In the genomic region with DNA sequence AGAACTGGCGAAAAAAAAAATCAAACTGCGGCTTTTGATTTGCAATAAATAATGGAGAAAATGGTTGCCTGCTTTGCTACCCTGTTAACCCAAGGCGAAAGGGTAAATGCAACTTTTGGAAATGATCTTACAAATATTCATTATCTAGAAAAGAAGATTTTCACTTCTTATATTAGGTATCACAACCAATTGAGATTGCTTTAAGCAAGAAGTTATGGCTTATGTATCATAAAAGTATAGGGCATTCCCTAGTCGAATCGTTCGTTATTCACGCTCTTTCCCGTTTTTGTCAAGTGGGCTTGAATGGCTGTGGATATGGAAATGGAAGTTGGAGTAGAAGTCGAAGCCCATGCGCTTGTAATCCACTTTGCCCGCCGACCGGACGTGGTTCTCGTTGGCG, we compare ENCODE assay signal across 6 fruit fly cellular contexts.
TF ChIP-seq lines count a peak whose summit lies in the region.

No protein-coding gene starts in this region.

- TF ChIP-seq CTCF in whole organism, embryonic (GFP tag; optimal IDR thresholded peaks at IDR 0.05; lab: Kevin White, UChicago) = no peak

TF ChIP-seq in whole organism, 6 proteins besides CTCF, POLR2A, EP300 and RAD21:
- peak; percentile 46 for TF ChIP-seq pan (optimal IDR thresholded peaks at IDR 0.05; lab: Kevin White, UChicago)
- no peak for TF ChIP-seq EcR (GFP tag; optimal IDR thresholded peaks at IDR 0.05; lab: Kevin White, UChicago)
- no peak for TF ChIP-seq psq (optimal IDR thresholded peaks at IDR 0.05; lab: Kevin White, UChicago)

TF ChIP-seq in whole organism, adult, 20 proteins besides CTCF, POLR2A, EP300 and RAD21:
- TF ChIP-seq CG1620 (GFP tag; optimal IDR thresholded peaks at IDR 0.05; lab: Kevin White, UChicago) (no peak), bab1 (GFP tag; optimal IDR thresholded peaks at IDR 0.05; lab: Kevin White, UChicago) (peak; percentile 20)
TF ChIP-seq in whole organism, adult: peak in this region for 1.

TF ChIP-seq in whole organism, embryonic, 481 proteins besides CTCF, POLR2A, EP300 and RAD21 (continues in another document):
- TF ChIP-seq Drgx (GFP tag; IDR thresholded peaks at IDR 0.05; lab: Robert Waterston, UW) = peak; percentile 56
- TF ChIP-seq lbe (GFP tag; optimal IDR thresholded peaks at IDR 0.05; lab: Kevin White, UChicago) = no peak
- peak; percentile 32 for TF ChIP-seq CG2712 (tag; optimal IDR thresholded peaks at IDR 0.05; lab: Kevin White, UChicago)
- 0 out of 2 replicates have a peak, but pooled peaks have one; percentile 8 for TF ChIP-seq CG31441 (GFP tag; IDR thresholded peaks at IDR 0.05; lab: Robert Waterston, UW)
- peak; percentile 9 for TF ChIP-seq CG1603 (tag; optimal IDR thresholded peaks at IDR 0.05; lab: Kevin White, UChicago)
- peak; percentile 10 for TF ChIP-seq gem (tag; optimal IDR thresholded peaks at IDR 0.05; lab: Kevin White, UChicago)
- 0 out of 3 replicates have a peak, but pooled peaks have one; percentile 25 for TF ChIP-seq CG2199 (GFP tag; IDR thresholded peaks at IDR 0.05; lab: Robert Waterston, UW)
- peak; percentile 35 for TF ChIP-seq CG11504 (tag; optimal IDR thresholded peaks at IDR 0.05; lab: Kevin White, UChicago)
- TF ChIP-seq CG3995 (GFP tag; optimal IDR thresholded peaks at IDR 0.05; lab: Kevin White, UChicago) = no peak
- peak; percentile 4 for TF ChIP-seq CG17359 (tag; optimal IDR thresholded peaks at IDR 0.05; lab: Kevin White, UChicago)
- 0 out of 3 replicates have a peak, but pooled peaks have one; percentile 19 for TF ChIP-seq Dbx (GFP tag; IDR thresholded peaks at IDR 0.05; lab: Robert Waterston, UW)
- peak; percentile 36 for TF ChIP-seq lab (GFP tag; optimal IDR thresholded peaks at IDR 0.05; lab: Kevin White, UChicago)
- TF ChIP-seq CG10979 (tag; optimal IDR thresholded peaks at IDR 0.05; lab: Kevin White, UChicago) = peak; percentile 43
- peak; percentile 36 for TF ChIP-seq fd96Cb (tag; optimal IDR thresholded peaks at IDR 0.05; lab: Kevin White, UChicago)
- peak; percentile 16 for TF ChIP-seq Oli (tag; optimal IDR thresholded peaks at IDR 0.05; lab: Kevin White, UChicago)
- peak; percentile 29 for TF ChIP-seq dmrt99B (tag; optimal IDR thresholded peaks at IDR 0.05; lab: Kevin White, UChicago)
- no peak for TF ChIP-seq CG10274 (GFP tag; optimal IDR thresholded peaks at IDR 0.05; lab: Kevin White, UChicago)
- peak; percentile 15 for TF ChIP-seq tin (GFP tag; optimal IDR thresholded peaks at IDR 0.05; lab: Kevin White, UChicago)
- no peak for TF ChIP-seq CG31365 (tag; optimal IDR thresholded peaks at IDR 0.05; lab: Kevin White, UChicago)

TF ChIP-seq in whole organism, prepupa, 60 proteins besides CTCF, POLR2A, EP300 and RAD21 (continues in another document):
- peak; percentile 43 for TF ChIP-seq CG31627 (GFP tag; optimal IDR thresholded peaks at IDR 0.05; lab: Kevin White, UChicago)
- TF ChIP-seq CG6808 (GFP tag; optimal IDR thresholded peaks at IDR 0.05; lab: Kevin White, UChicago) = peak; percentile 58
- TF ChIP-seq CG7368 (GFP tag; optimal IDR thresholded peaks at IDR 0.05; lab: Kevin White, UChicago) = peak; percentile 64
- no peak for TF ChIP-seq Smox (GFP tag; optimal IDR thresholded peaks at IDR 0.05; lab: Kevin White, UChicago)
- TF ChIP-seq Ets96B (tag; optimal IDR thresholded peaks at IDR 0.05; lab: Kevin White, UChicago) = peak; percentile 77
- TF ChIP-seq CG8632 (GFP tag; optimal IDR thresholded peaks at IDR 0.05; lab: Kevin White, UChicago) = peak; percentile 45
- TF ChIP-seq Eip78C (GFP tag; lab: Kevin White, UChicago) = peak; percentile 80
- no peak for TF ChIP-seq Eip93F (GFP tag; optimal IDR thresholded peaks at IDR 0.05; lab: Kevin White, UChicago)
- peak; percentile 79 for TF ChIP-seq CG6163 (GFP tag; IDR thresholded peaks at IDR 0.05; lab: Robert Waterston, UW)
- no peak for TF ChIP-seq CG16779 (tag; optimal IDR thresholded peaks at IDR 0.05; lab: Kevin White, UChicago)
- no peak for TF ChIP-seq Ets21C (GFP tag; optimal IDR thresholded peaks at IDR 0.05; lab: Kevin White, UChicago)
- TF ChIP-seq Blimp-1 (GFP tag; optimal IDR thresholded peaks at IDR 0.05; lab: Kevin White, UChicago) = no peak
- TF ChIP-seq CG6792 (GFP tag; optimal IDR thresholded peaks at IDR 0.05; lab: Kevin White, UChicago) = peak; percentile 27
- TF ChIP-seq CG4318 (GFP tag; optimal IDR thresholded peaks at IDR 0.05; lab: Kevin White, UChicago) = peak; percentile 18
- peak; percentile 51 for TF ChIP-seq CG10631 (GFP tag; optimal IDR thresholded peaks at IDR 0.05; lab: Kevin White, UChicago)
- peak; percentile 15 for TF ChIP-seq CG9139 (GFP tag; optimal IDR thresholded peaks at IDR 0.05; lab: Kevin White, UChicago)
- no peak for TF ChIP-seq fd85E (GFP tag; optimal IDR thresholded peaks at IDR 0.05; lab: Kevin White, UChicago)
- TF ChIP-seq eg (GFP tag; IDR thresholded peaks at IDR 0.05; lab: Robert Waterston, UW) = peak; percentile 71
- TF ChIP-seq CG11294 (GFP tag; IDR thresholded peaks at IDR 0.05; lab: Robert Waterston, UW) = no peak
- peak; percentile 69 for TF ChIP-seq cyc (GFP tag; optimal IDR thresholded peaks at IDR 0.05; lab: Kevin White, UChicago)
- peak; percentile 65 for TF ChIP-seq CG11762 (GFP tag; optimal IDR thresholded peaks at IDR 0.05; lab: Kevin White, UChicago; ENCODE audit: insufficient read depth)

TF ChIP-seq in whole organism, pupa, 21 proteins besides CTCF, POLR2A, EP300 and RAD21:
- no peak for TF ChIP-seq CG13204 (GFP tag; optimal IDR thresholded peaks at IDR 0.05; lab: Kevin White, UChicago)
- peak; percentile 67 for TF ChIP-seq Pif1B (GFP tag; optimal IDR thresholded peaks at IDR 0.05; lab: Kevin White, UChicago)
- TF ChIP-seq Pif1A (GFP tag; optimal IDR thresholded peaks at IDR 0.05; lab: Kevin White, UChicago) = peak; percentile 79
- TF ChIP-seq CG4496 (GFP tag; IDR thresholded peaks at IDR 0.05; lab: Robert Waterston, UW) = peak; percentile 72; the same call in 2 of the 3 replicates
- peak; percentile 68 for TF ChIP-seq CG9948 (tag; optimal IDR thresholded peaks at IDR 0.05; lab: Kevin White, UChicago)
- no peak for TF ChIP-seq gl (tag; optimal IDR thresholded peaks at IDR 0.05; lab: Kevin White, UChicago)
- no peak for TF ChIP-seq EcR (GFP tag; optimal IDR thresholded peaks at IDR 0.05; lab: Kevin White, UChicago)
- TF ChIP-seq CG15710 (tag; optimal IDR thresholded peaks at IDR 0.05; lab: Kevin White, UChicago) = peak; percentile 64
- peak; percentile 76 for TF ChIP-seq CG8301 (tag; optimal IDR thresholded peaks at IDR 0.05; lab: Kevin White, UChicago)
- TF ChIP-seq CG32121 (GFP tag; IDR thresholded peaks at IDR 0.05; lab: Robert Waterston, UW) = peak; percentile 66
- TF ChIP-seq rn (GFP tag; IDR thresholded peaks at IDR 0.05; lab: Robert Waterston, UW) = no peak
- TF ChIP-seq CG14655 (GFP tag; optimal IDR thresholded peaks at IDR 0.05; lab: Kevin White, UChicago) = peak; percentile 84
- no peak for TF ChIP-seq CG10348 (GFP tag; IDR thresholded peaks at IDR 0.05; lab: Robert Waterston, UW)
- peak; percentile 77 for TF ChIP-seq CG17806 (tag; optimal IDR thresholded peaks at IDR 0.05; lab: Kevin White, UChicago)
- TF ChIP-seq Ets98B (GFP tag; IDR thresholded peaks at IDR 0.05; lab: Robert Waterston, UW) = peak; percentile 45; the same call in 1 of the 2 replicates
- TF ChIP-seq CG8159 (tag; optimal IDR thresholded peaks at IDR 0.05; lab: Kevin White, UChicago) = peak; percentile 85
- TF ChIP-seq Snoo (tag; optimal IDR thresholded peaks at IDR 0.05; lab: Kevin White, UChicago) = peak; percentile 5
- peak; percentile 55 for TF ChIP-seq CG34367 (tag; optimal IDR thresholded peaks at IDR 0.05; lab: Kevin White, UChicago)
- TF ChIP-seq fd96Ca (GFP tag; IDR thresholded peaks at IDR 0.05; lab: Robert Waterston, UW) = peak; percentile 56; the same call in 2 of the 3 replicates
- TF ChIP-seq D1 (tag; optimal IDR thresholded peaks at IDR 0.05; lab: Kevin White, UChicago) = peak; percentile 24
- TF ChIP-seq CG12605 (GFP tag; IDR thresholded peaks at IDR 0.05; lab: Robert Waterston, UW) = 0 out of 2 replicates have a peak, but pooled peaks have one; percentile 40

TF ChIP-seq in whole organism, wandering third instar larva, 38 proteins besides CTCF, POLR2A, EP300 and RAD21:
- TF ChIP-seq CrebA (GFP tag; optimal IDR thresholded peaks at IDR 0.05; lab: Kevin White, UChicago; ENCODE audit: borderline replicate concordance) (no peak), h (GFP tag; optimal IDR thresholded peaks at IDR 0.05; lab: Kevin White, UChicago) (peak; percentile 59), fru (GFP tag; optimal IDR thresholded peaks at IDR 0.05; lab: Kevin White, UChicago) (peak; percentile 15), Jra (GFP tag; optimal IDR thresholded peaks at IDR 0.05; lab: Kevin White, UChicago) (no peak), ey (GFP tag; optimal IDR thresholded peaks at IDR 0.05; lab: Kevin White, UChicago) (peak; percentile 28), sage (GFP tag; optimal IDR thresholded peaks at IDR 0.05; lab: Kevin White, UChicago) (no peak), woc (GFP tag; optimal IDR thresholded peaks at IDR 0.05; lab: Kevin White, UChicago) (peak; percentile 49), Myc (optimal IDR thresholded peaks at IDR 0.05; lab: Kevin White, UChicago) (no peak), dmrt93B (GFP tag; optimal IDR thresholded peaks at IDR 0.05; lab: Kevin White, UChicago) (peak; percentile 7), GATAd (GFP tag; optimal IDR thresholded peaks at IDR 0.05; lab: Kevin White, UChicago) (no peak), HLH106 (tag; optimal IDR thresholded peaks at IDR 0.05; lab: Kevin White, UChicago) (peak; percentile 16), pan (optimal IDR thresholded peaks at IDR 0.05; lab: Kevin White, UChicago) (peak; percentile 13), OdsH (GFP tag; optimal IDR thresholded peaks at IDR 0.05; lab: Kevin White, UChicago) (peak; percentile 29), tai (GFP tag; optimal IDR thresholded peaks at IDR 0.05; lab: Kevin White, UChicago) (no peak), Abd-B (GFP tag; optimal IDR thresholded peaks at IDR 0.05; lab: Kevin White, UChicago) (no peak), psq (GFP tag; optimal IDR thresholded peaks at IDR 0.05; lab: Kevin White, UChicago) (no peak), CG32264 (GFP tag; optimal IDR thresholded peaks at IDR 0.05; lab: Kevin White, UChicago) (no peak), Vsx2 (GFP tag; optimal IDR thresholded peaks at IDR 0.05; lab: Kevin White, UChicago; ENCODE audit: partially characterized antibody) (no peak), N (GFP tag; optimal IDR thresholded peaks at IDR 0.05; lab: Kevin White, UChicago) (no peak)
